Worm (Caenorhabditis elegans) whole organism, L3 larva: ENCODE measurements around the gene T08A9.13.

Experiments
- ZK546.5 ChIP-seq: sonication (generic microtip); optimal IDR thresholded peaks from 2 replicates; lab custom pipeline; 2017; ENCODE audit warnings: missing biosample characterization, missing genetic modification characterization
- egl-27 ChIP-seq: sonication (generic microtip); optimal IDR thresholded peaks from 4 replicates; lab custom pipeline; 2017; ENCODE audit warnings: missing biosample characterization, missing genetic modification reagents, missing genetic modification characterization
- fkh-2 ChIP-seq: fragments of 150-350 bp; optimal IDR thresholded peaks from 2 replicates; lab custom pipeline; 2014; ENCODE audit warnings: missing biosample characterization, missing genetic modification reagents, missing genetic modification characterization
- jun-1 ChIP-seq: fragments of 150-350 bp; optimal IDR thresholded peaks from 2 replicates; lab custom pipeline; 2014; ENCODE audit warnings: missing biosample characterization, missing genetic modification reagents, missing genetic modification characterization
- lin-39 ChIP-seq: fragments of 150-350 bp; optimal IDR thresholded peaks from 2 replicates; lab custom pipeline; 2018; ENCODE audit warnings: missing biosample characterization, missing genetic modification reagents, missing genetic modification characterization
- nhr-237 ChIP-seq: fragments of 150-350 bp; optimal IDR thresholded peaks from 2 replicates; lab custom pipeline; 2014; ENCODE audit warnings: missing biosample characterization, missing genetic modification characterization
- snpc-4 ChIP-seq: fragments of 150-350 bp; optimal IDR thresholded peaks from 2 replicates; lab custom pipeline; 2014; ENCODE audit warnings: missing biosample characterization, missing genetic modification characterization
- tbx-2 ChIP-seq: sonication (generic microtip); optimal IDR thresholded peaks from 2 replicates; lab custom pipeline; 2016; ENCODE audit warnings: mild to moderate bottlenecking, missing genetic modification characterization, missing compliant biosample characterization
- unc-39 ChIP-seq: sonication (generic microtip); optimal IDR thresholded peaks from 4 replicates; lab custom pipeline; 2017; ENCODE audit warnings: missing biosample characterization, missing genetic modification characterization
- zag-1 ChIP-seq: fragments of 150-350 bp; optimal IDR thresholded peaks from 2 replicates; lab custom pipeline; 2014; ENCODE audit warnings: missing biosample characterization, missing genetic modification characterization

DNA sequence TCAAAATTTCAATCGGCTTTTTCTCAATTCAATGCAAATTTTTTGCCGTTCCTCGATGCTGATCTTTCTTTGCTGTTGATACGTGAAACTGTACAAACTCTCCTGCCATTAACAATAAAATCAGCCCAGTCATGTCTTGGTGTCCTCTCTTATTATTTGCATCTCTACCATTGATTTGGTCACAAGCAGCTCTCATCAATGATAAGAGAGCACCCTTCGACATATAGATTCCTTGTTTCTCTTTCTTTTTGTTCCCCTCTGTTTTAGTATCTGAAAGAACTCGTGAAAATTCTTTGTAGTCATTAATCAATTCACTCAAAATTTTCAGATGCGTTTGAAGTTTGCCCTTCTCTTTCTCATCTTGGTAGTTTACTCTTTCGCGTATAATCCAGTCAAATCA, 30.4 kb downstream of the T08A9.13 start, which contains the start of gene lron-7:
- no peak for TF ChIP-seq ZK546.5 (tag; lab: Kevin White, UChicago)
- no peak for TF ChIP-seq egl-27 (tag; lab: Kevin White, UChicago)
- TF ChIP-seq jun-1 (tag; lab: Kevin White, UChicago) = no peak
- TF ChIP-seq unc-39 = no peak
- no peak for TF ChIP-seq nhr-237
- TF ChIP-seq zag-1 (tag; lab: Kevin White, UChicago) = no peak
- TF ChIP-seq snpc-4 = no peak
- no peak for TF ChIP-seq tbx-2 (tag; lab: Kevin White, UChicago)
- TF ChIP-seq lin-39 (tag; lab: Kevin White, UChicago) = no peak
- TF ChIP-seq fkh-2 (tag; lab: Kevin White, UChicago) = no peak
